Worm (Caenorhabditis elegans): ENCODE data around the gene T02H6.5.

The T02H6.5 gene

DNA sequence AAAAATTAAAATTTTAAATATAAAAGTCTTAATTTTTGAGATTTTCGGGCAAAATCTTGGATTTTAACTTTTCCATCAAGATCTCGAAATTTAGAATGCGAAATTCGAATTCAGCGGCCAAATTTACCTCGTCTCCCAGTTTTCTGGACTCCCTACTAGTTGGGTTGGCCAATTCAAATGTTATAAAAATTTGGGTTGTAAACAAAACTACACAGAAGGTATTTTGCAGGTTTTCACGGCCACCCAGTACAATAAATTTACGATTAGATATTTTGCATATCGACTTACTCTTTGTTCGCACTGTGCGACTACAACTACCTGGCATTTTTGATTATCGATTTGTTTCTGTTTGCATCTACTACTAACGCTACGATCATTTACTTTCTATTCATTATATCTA is at the start of gene T02H6.5:
Gene T02H6.5, plus strand, starts transcription at position 301 of the 400 bp plus-strand sequence.
- TF ChIP-seq nhr-10 (tag; optimal IDR thresholded peaks at IDR 0.05) (no peak), nhr-11 (tag; optimal IDR thresholded peaks at IDR 0.05) (no peak), aly-2 (tag; optimal IDR thresholded peaks at IDR 0.05) (no peak), skn-1 (tag; optimal IDR thresholded peaks at IDR 0.05) (no peak), unc-39 (tag; optimal IDR thresholded peaks at IDR 0.05) (no peak), nhr-25 (tag; optimal IDR thresholded peaks at IDR 0.05) (no peak), sem-4 (tag; optimal IDR thresholded peaks at IDR 0.05) (no peak), mab-5 (tag; optimal IDR thresholded peaks at IDR 0.05) (no peak), ztf-1 (GFP tag; conservative IDR thresholded peaks at IDR 0.05) (no peak)

DNA sequence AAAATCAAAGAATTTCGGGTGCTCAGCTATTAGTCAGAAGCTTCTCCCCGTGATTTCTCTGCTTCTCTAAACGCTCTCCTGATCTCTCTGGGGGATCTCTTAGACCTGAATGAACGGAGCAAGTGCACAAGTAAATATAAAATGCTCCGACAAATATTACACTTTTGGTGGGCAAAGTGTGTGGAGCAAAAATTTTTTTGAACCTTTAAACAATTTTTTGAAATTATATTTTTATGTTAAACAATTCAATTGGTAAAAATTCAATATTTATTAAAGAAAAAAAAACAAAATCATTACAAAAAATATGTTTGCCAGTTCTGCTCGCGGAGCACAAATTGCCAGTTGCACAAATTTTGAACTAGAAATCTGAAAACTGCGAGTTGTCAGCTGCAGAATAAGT is 45.4 kb upstream of the T02H6.5 start, which contains the start of gene K07E8.6:
Gene K07E8.6, minus strand, starts transcription at position 101 of the 400 bp plus-strand sequence.
- no peak for TF ChIP-seq snpc-4 (tag; optimal IDR thresholded peaks at IDR 0.05)
- TF ChIP-seq C34F6.9 (tag; optimal IDR thresholded peaks at IDR 0.05) = peak; percentile 12

DNA sequence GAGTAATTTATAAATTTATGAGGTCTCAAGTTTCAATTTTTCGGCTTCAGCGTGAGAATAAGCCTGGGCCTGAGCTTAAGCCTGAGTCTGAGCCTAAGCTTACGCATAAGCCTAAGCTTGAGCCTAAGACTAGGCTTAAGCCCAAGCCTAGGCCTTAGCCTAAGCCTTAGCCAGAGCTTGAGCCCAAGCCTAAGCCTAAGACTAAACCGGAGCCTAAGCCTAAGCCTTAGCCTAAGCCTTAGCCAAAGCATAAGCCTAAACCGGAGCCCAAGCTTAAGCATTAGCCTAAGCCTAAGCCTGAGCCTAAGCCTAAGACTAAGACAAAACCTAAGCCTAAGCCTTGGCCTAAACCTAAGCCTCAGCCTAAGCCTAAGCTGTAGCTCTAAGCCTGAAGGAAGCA is 41.2 kb upstream of the T02H6.5 start:
- no peak for TF ChIP-seq mbf-1 (tag; optimal IDR thresholded peaks at IDR 0.05)
- no peak for TF ChIP-seq ztf-4 (tag; optimal IDR thresholded peaks at IDR 0.05)
- TF ChIP-seq snpc-4 (tag; optimal IDR thresholded peaks at IDR 0.05) = no peak
- TF ChIP-seq lin-13 (GFP tag; optimal IDR thresholded peaks at IDR 0.05) = no peak
- no peak for TF ChIP-seq ceh-16 (tag; optimal IDR thresholded peaks at IDR 0.05)
- no peak for TF ChIP-seq unc-62 (GFP tag; optimal IDR thresholded peaks at IDR 0.05)
- TF ChIP-seq alr-1 (tag; optimal IDR thresholded peaks at IDR 0.05) = no peak
- TF ChIP-seq crh-2 (tag; optimal IDR thresholded peaks at IDR 0.05) = no peak
- no peak for TF ChIP-seq mdl-1 (tag; optimal IDR thresholded peaks at IDR 0.05)
- TF ChIP-seq aly-2 (tag; optimal IDR thresholded peaks at IDR 0.05) = no peak
- no peak for TF ChIP-seq ztf-1 (GFP tag; conservative IDR thresholded peaks at IDR 0.05)
- TF ChIP-seq gmeb-1 (tag; optimal IDR thresholded peaks at IDR 0.05) = no peak
- no peak for TF ChIP-seq sma-3 (GFP tag; optimal IDR thresholded peaks at IDR 0.05)
- no peak for TF ChIP-seq ztf-11 (tag; optimal IDR thresholded peaks at IDR 0.05)

DNA sequence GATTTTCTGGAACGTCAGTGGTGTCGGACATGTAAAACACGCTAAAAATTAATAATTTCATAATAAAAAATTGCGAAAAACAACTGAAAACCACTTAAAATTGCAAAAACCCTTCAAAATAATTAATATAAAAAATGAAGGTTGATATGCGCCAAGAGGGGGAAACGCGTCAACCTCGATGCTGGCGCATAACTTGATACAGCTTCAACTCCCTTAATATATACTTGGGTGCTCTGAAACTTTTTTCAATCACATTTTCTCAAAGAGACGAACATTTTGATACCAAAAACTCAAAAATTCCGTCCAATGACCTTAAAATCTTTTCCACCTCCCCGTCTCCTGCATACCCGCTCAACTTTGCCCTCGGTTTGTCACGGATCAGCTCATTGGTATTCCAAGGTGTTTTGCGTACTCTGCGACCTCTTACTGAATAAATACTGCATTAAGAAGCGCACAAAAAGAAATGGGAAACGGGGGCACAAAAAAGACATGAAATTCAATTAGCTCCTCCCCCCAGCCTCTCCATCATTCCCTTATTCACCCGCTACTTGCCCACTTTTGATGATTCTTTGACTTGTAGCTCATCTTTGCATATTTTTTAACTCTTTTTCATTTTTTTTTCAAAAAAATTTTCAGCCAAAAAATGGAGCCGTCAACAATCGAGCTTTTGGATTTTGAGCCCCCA is 34.4 kb upstream of the T02H6.5 start, which contains the start of the genes K07E8.7 and frpr-14:
Gene K07E8.7, minus strand, starts transcription at position 47 of the 685 bp plus-strand sequence.
Gene frpr-14, plus strand, starts transcription at position 635 of the 685 bp plus-strand sequence.
- TF ChIP-seq lsy-2 (tag; optimal IDR thresholded peaks at IDR 0.05) (peak in 1 of 2 experiments; percentile 67), unc-55 (GFP tag; optimal IDR thresholded peaks at IDR 0.05) (peak; percentile 58), gmeb-1 (tag; optimal IDR thresholded peaks at IDR 0.05) (peak; percentile 31), nhr-129 (tag; optimal IDR thresholded peaks at IDR 0.05) (peak; percentile 10), ama-1 (optimal IDR thresholded peaks at IDR 0.05) (no peak), aly-2 (tag; optimal IDR thresholded peaks at IDR 0.05) (no peak), fos-1 (tag; optimal IDR thresholded peaks at IDR 0.05) (peak; percentile 7)

DNA sequence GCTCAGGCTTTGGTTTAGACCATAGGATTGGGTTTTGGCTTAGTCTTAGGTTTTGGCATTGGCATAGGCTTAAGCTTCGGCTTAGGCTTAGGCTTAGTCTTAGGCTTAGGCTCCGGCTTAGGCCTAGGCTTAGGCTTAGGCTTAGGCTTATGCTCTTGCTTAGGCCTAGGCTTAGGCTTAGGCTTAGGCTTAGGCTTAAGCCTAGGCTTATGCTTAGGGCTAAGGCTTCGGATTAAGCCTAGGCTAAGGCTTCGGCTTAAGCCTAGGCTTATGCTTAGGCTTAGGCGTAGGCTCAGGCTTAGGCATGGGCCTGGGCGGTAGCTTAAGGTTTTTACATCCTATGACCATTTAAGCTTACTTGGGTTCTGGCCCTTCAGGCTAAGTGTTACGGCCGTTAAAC is 33.6 kb upstream of the T02H6.5 start:
- TF ChIP-seq ama-1 (optimal IDR thresholded peaks at IDR 0.05) (no peak), ztf-1 (GFP tag; conservative IDR thresholded peaks at IDR 0.05) (no peak)

DNA sequence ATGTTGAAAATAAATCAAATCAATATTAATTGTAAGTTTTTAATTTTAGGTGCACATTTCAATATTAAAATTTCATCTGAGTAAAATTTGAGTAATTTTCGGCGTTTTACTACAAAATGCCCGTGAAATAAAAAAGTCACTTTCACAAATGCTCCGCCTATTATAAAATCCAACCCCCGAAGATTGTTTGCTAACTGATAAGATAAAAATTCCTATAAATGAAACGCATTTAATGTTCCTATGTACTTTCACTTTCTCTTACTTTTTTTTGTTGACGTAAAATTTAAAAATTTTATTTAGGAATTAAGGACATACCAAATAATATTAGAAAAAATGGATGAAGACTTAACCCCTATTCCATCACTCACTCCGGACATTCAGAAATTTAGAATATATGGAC is 26.5 kb upstream of the T02H6.5 start, which contains the start of gene sdz-24:
Gene sdz-24, plus strand, starts transcription at position 301 of the 400 bp plus-strand sequence.
- TF ChIP-seq nhr-23 (tag; optimal IDR thresholded peaks at IDR 0.05) = no peak
- no peak for TF ChIP-seq nhr-237 (tag; optimal IDR thresholded peaks at IDR 0.05)
- no peak for TF ChIP-seq ZK546.5 (tag; optimal IDR thresholded peaks at IDR 0.05)

DNA sequence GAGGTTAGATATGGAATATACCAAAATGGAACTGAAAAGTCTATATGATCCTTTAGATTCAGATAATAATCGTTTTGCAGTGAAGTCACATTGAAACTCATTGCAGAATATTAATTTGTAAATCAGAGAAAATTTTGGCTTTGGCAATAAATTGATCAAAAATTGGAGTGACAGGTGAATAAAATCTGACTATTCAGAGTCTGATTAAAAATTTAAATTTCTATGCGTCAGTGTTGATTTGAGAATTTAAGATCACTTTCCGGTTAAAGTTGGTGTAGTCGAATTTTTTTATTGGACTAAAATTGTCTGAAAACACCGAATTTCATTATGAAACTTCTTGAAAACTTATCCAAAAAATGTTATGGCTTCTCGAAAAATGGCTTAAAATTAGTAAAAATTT is 23.2 kb upstream of the T02H6.5 start, which contains the start of gene sri-45:
Gene sri-45, minus strand, starts transcription at position 101 of the 400 bp plus-strand sequence.
- TF ChIP-seq elt-1 (tag; optimal IDR thresholded peaks at IDR 0.05) (no peak), crh-2 (tag; optimal IDR thresholded peaks at IDR 0.05) (no peak), mbf-1 (tag; optimal IDR thresholded peaks at IDR 0.05) (no peak), unc-62 (GFP tag; optimal IDR thresholded peaks at IDR 0.05) (no peak), egl-27 (tag; optimal IDR thresholded peaks at IDR 0.05) (no peak), sma-3 (GFP tag; optimal IDR thresholded peaks at IDR 0.05) (no peak), unc-55 (GFP tag; optimal IDR thresholded peaks at IDR 0.05) (no peak), F13H6.1 (tag; optimal IDR thresholded peaks at IDR 0.05) (no peak), lin-13 (GFP tag; optimal IDR thresholded peaks at IDR 0.05) (no peak)

Measured in whole organism, L2 larva.